Worm (Caenorhabditis elegans): Measurements from ENCODE around the gene C34F11.2.
A peak's percentile ranks its signal among the peaks of the same experiment; 100 is the strongest.

C34F11.2 gene

ce11 chrII:5237699-5238098, 25.6 kb downstream of the C34F11.2 start:
- TF ChIP-seq nhr-129 (tag; optimal IDR thresholded peaks at IDR 0.05) (peak; percentile 47), lin-39 (tag; optimal IDR thresholded peaks at IDR 0.05) (no peak), sma-9 (GFP tag; optimal IDR thresholded peaks at IDR 0.05) (peak; percentile 22), sma-9 (tag; optimal IDR thresholded peaks at IDR 0.05) (no peak), gmeb-1 (tag; optimal IDR thresholded peaks at IDR 0.05) (peak; percentile 24)

DNA sequence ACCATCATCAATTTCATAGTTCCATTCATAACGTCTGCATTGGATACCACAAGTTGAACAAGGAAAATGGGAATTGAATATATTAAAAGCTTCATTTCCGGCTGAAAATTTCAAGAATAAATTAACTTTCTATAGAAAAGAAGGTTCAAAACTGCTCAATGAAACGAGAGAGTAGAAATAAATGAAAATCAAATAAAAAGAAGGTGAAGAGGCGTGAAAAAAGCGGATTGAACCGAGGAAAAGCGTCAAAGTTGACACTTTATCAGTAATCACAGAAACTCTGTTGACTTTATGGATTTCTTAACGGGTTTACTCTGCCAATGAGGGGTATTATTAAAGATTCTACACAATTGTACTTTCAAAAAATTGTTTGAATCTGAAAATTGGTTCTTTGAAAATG, 26.3 kb downstream of the C34F11.2 start, which contains the start of gene pho-4:
pho-4 (minus strand) TSS at position 101 of the 400 bp plus-strand sequence.
- TF ChIP-seq nhr-237 (tag; optimal IDR thresholded peaks at IDR 0.05): no peak
- TF ChIP-seq egl-27 (tag; optimal IDR thresholded peaks at IDR 0.05): no peak
- no peak for TF ChIP-seq unc-55 (GFP tag; optimal IDR thresholded peaks at IDR 0.05)
- no peak for TF ChIP-seq ZK546.5 (tag; optimal IDR thresholded peaks at IDR 0.05)
- TF ChIP-seq lsy-2 (tag; optimal IDR thresholded peaks at IDR 0.05): no peak
- no peak for TF ChIP-seq Y55F3AM.14 (GFP tag; optimal IDR thresholded peaks at IDR 0.05)
- no peak for TF ChIP-seq crh-2 (tag; optimal IDR thresholded peaks at IDR 0.05)
- TF ChIP-seq nhr-21 (tag; optimal IDR thresholded peaks at IDR 0.05): no peak
- no peak for TF ChIP-seq aly-2 (tag; optimal IDR thresholded peaks at IDR 0.05)
- no peak for TF ChIP-seq ztf-1 (GFP tag; conservative IDR thresholded peaks at IDR 0.05)
- no peak for TF ChIP-seq ztf-11 (tag; optimal IDR thresholded peaks at IDR 0.05)
- no peak for TF ChIP-seq alr-1 (tag; optimal IDR thresholded peaks at IDR 0.05)
- TF ChIP-seq lin-13 (GFP tag; optimal IDR thresholded peaks at IDR 0.05): no peak
- TF ChIP-seq mdl-1 (tag; optimal IDR thresholded peaks at IDR 0.05): no peak
- no peak for TF ChIP-seq C34F6.9 (tag; optimal IDR thresholded peaks at IDR 0.05)
- TF ChIP-seq lin-11 (tag; optimal IDR thresholded peaks at IDR 0.05): no peak
- TF ChIP-seq nhr-25 (tag; optimal IDR thresholded peaks at IDR 0.05): no peak

DNA sequence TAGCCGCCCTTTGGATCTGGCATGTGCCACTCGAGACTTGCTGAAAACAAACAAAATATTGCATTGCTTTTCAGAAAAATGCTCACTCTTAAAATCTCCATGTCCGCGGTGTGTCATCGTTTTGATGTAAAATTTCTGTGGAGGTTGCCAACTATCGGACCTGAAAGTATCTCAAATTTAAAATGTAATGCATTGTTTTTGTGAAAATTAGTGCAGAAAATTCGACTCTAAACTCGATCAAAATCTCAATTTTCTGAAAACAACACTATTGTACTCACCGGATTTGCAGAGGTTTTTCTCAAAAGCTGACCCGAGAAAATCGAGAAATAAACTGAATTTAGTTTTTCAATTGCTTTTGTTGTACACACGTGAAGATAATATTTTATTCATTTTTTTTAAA, 29.5 kb downstream of the C34F11.2 start, which contains the start of gene T16D1.1:
T16D1.1 (minus strand) TSS at position 101 of the 400 bp plus-strand sequence.
- TF ChIP-seq skn-1 (tag; optimal IDR thresholded peaks at IDR 0.05) (no peak), elt-3 (tag; optimal IDR thresholded peaks at IDR 0.05) (no peak), ztf-11 (tag; optimal IDR thresholded peaks at IDR 0.05) (no peak), sma-9 (GFP tag; optimal IDR thresholded peaks at IDR 0.05) (no peak), sma-9 (tag; optimal IDR thresholded peaks at IDR 0.05) (no peak), ceh-82 (tag; optimal IDR thresholded peaks at IDR 0.05) (no peak), fos-1 (tag; optimal IDR thresholded peaks at IDR 0.05) (no peak), ama-1 (optimal IDR thresholded peaks at IDR 0.05) (no peak), unc-39 (tag; optimal IDR thresholded peaks at IDR 0.05) (no peak), nhr-6 (tag; optimal IDR thresholded peaks at IDR 0.05) (no peak), nhr-10 (tag; optimal IDR thresholded peaks at IDR 0.05) (no peak), mab-5 (tag; optimal IDR thresholded peaks at IDR 0.05) (no peak)

DNA sequence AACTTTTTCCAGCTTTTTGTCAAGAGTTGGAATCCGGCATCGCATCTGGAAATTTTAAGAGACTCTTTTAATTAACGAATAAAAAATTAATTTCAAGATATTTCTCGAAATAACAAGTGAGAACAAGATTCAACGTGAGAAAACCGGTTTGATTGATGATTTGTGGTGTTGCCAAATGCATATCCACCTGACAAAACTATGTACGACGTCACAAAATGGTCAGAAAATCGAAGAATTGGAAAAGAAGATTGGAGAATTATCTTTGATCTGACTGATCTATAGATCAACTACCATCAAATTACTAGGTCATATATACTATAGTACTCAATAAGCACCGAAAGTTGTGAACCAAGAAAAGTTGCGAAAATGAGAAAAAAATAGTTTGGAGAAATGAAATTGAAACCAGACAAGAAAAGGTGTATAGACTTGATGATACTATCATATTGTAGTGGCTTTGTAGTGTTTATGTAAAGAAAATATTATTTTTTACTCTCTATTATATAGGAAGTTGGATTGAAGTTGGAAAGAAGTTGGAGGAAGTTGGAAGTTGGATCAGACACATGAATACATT, 34.8 kb downstream of the C34F11.2 start, which contains the start of gene ptr-6:
ptr-6 (minus strand) TSS at position 47 of the 571 bp plus-strand sequence.
- peak; percentile 44 for TF ChIP-seq nhr-21 (tag; optimal IDR thresholded peaks at IDR 0.05)
- TF ChIP-seq unc-55 (GFP tag; optimal IDR thresholded peaks at IDR 0.05): no peak
- peak; percentile 61 for TF ChIP-seq nhr-25 (tag; optimal IDR thresholded peaks at IDR 0.05)
- TF ChIP-seq crh-2 (tag; optimal IDR thresholded peaks at IDR 0.05): peak; percentile 0
- peak; percentile 31 for TF ChIP-seq sma-3 (GFP tag; optimal IDR thresholded peaks at IDR 0.05)
- no peak for TF ChIP-seq skn-1 (tag; optimal IDR thresholded peaks at IDR 0.05)
- peak; percentile 66 for TF ChIP-seq sma-9 (GFP tag; optimal IDR thresholded peaks at IDR 0.05)
- TF ChIP-seq sma-9 (tag; optimal IDR thresholded peaks at IDR 0.05): no peak

- TF ChIP-seq sem-4 (tag; optimal IDR thresholded peaks at IDR 0.05): no peak
- no peak for TF ChIP-seq snpc-4 (tag; optimal IDR thresholded peaks at IDR 0.05)
- TF ChIP-seq nhr-12 (tag; optimal IDR thresholded peaks at IDR 0.05): no peak
- TF ChIP-seq nhr-11 (tag; optimal IDR thresholded peaks at IDR 0.05): no peak
- no peak for TF ChIP-seq egl-27 (tag; optimal IDR thresholded peaks at IDR 0.05)
- TF ChIP-seq R02D3.7 (tag; optimal IDR thresholded peaks at IDR 0.05): no peak
- no peak for TF ChIP-seq nhr-23 (tag; optimal IDR thresholded peaks at IDR 0.05)
- no peak for TF ChIP-seq crh-2 (tag; optimal IDR thresholded peaks at IDR 0.05)
- TF ChIP-seq sma-3 (GFP tag; optimal IDR thresholded peaks at IDR 0.05): no peak
- TF ChIP-seq ztf-4 (tag; optimal IDR thresholded peaks at IDR 0.05): no peak
- TF ChIP-seq unc-62 (GFP tag; optimal IDR thresholded peaks at IDR 0.05): no peak
- no peak for TF ChIP-seq zag-1 (tag; optimal IDR thresholded peaks at IDR 0.05)
- TF ChIP-seq ceh-16 (tag; optimal IDR thresholded peaks at IDR 0.05): no peak
- no peak for TF ChIP-seq ama-1 (optimal IDR thresholded peaks at IDR 0.05)
- TF ChIP-seq fos-1 (tag; optimal IDR thresholded peaks at IDR 0.05): no peak
- TF ChIP-seq ztf-1 (GFP tag; conservative IDR thresholded peaks at IDR 0.05): no peak
These were observed 43.4 kb downstream of the C34F11.2 start, which contains the start of gene frpr-4 for ce11 chrII:5255435-5255834. Gene frpr-4 (minus strand): TSS chrII:5255535.
